Worm (Caenorhabditis elegans) whole organism, L2 larva: ENCODE data around the gene ZK1236.9.
A peak's percentile ranks its signal among the peaks of the same experiment; 100 is the strongest.

Source experiments
- C34F6.9 ChIP-seq: fragments of 150-350 bp; optimal IDR thresholded peaks from 2 replicates; lab custom pipeline; 2014; ENCODE audit warnings: missing biosample characterization, missing genetic modification characterization
- F13H6.1 ChIP-seq: sonication (generic microtip); optimal IDR thresholded peaks from 2 replicates; lab custom pipeline; 2016; ENCODE audit warnings: missing genetic modification characterization, missing compliant biosample characterization
- R02D3.7 ChIP-seq: fragments of 150-350 bp; optimal IDR thresholded peaks from 2 replicates; lab custom pipeline; 2014; ENCODE audit warnings: missing biosample characterization, missing genetic modification characterization
- Y55F3AM.14 ChIP-seq: fragments of 200-800 bp; sonication (Bioruptor generic); optimal IDR thresholded peaks from 2 replicates; lab custom pipeline; 2018; ENCODE audit warnings: mild to moderate bottlenecking, missing genetic modification characterization, missing compliant biosample characterization
- alr-1 ChIP-seq: fragments of 150-350 bp; optimal IDR thresholded peaks from 2 replicates; lab custom pipeline; 2014; ENCODE audit warnings: missing biosample characterization, missing genetic modification characterization
- aly-2 ChIP-seq: fragments of 150-350 bp; optimal IDR thresholded peaks from 2 replicates; lab custom pipeline; 2014; ENCODE audit warnings: missing biosample characterization, missing genetic modification characterization
- ama-1 ChIP-seq: fragments of 150-350 bp; optimal IDR thresholded peaks from 2 replicates; lab custom pipeline; 2018; ENCODE audit warnings: inconsistent platforms
- blmp-1 ChIP-seq: sonication (generic microtip); optimal IDR thresholded peaks from 2 replicates; lab custom pipeline; 2017; ENCODE audit warnings: missing genetic modification characterization, mild to moderate bottlenecking, missing compliant biosample characterization, antibody characterized with exemption, moderate library complexity; ENCODE audit not compliant: insufficient read depth
- ceh-82 ChIP-seq: fragments of 150-350 bp; optimal IDR thresholded peaks from 2 replicates; lab custom pipeline; 2014; ENCODE audit warnings: missing biosample characterization, missing genetic modification characterization
- crh-2 ChIP-seq: sonication (generic microtip); optimal IDR thresholded peaks from 2 replicates; lab custom pipeline; 2017; ENCODE audit warnings: missing biosample characterization, missing genetic modification characterization
- dmd-4 ChIP-seq: sonication (generic microtip); optimal IDR thresholded peaks from 2 replicates; lab custom pipeline; 2017; ENCODE audit warnings: missing biosample characterization, missing genetic modification characterization
- egl-27 ChIP-seq: sonication (generic microtip); optimal IDR thresholded peaks from 3 replicates; lab custom pipeline; 2017; ENCODE audit warnings: missing biosample characterization, missing genetic modification reagents, missing genetic modification characterization
- elt-1 ChIP-seq: fragments of 150-350 bp; optimal IDR thresholded peaks from 2 replicates; lab custom pipeline; 2014; ENCODE audit warnings: missing biosample characterization, missing genetic modification characterization
- elt-3 ChIP-seq: sonication (generic microtip); optimal IDR thresholded peaks from 2 replicates; lab custom pipeline; 2017; ENCODE audit warnings: missing biosample characterization, missing genetic modification characterization
- fos-1 ChIP-seq: fragments of 150-350 bp; optimal IDR thresholded peaks from 2 replicates; lab custom pipeline; 2014; ENCODE audit warnings: missing biosample characterization, missing genetic modification characterization
- gmeb-1 ChIP-seq: fragments of 150-350 bp; optimal IDR thresholded peaks from 2 replicates; lab custom pipeline; 2014; ENCODE audit warnings: missing biosample characterization, missing genetic modification characterization
- lin-11 ChIP-seq: fragments of 150-350 bp; sonication (generic microtip); optimal IDR thresholded peaks from 2 replicates; lab custom pipeline; 2014; ENCODE audit warnings: missing biosample characterization, missing genetic modification characterization, inconsistent platforms, mixed read lengths
- lin-39 ChIP-seq: fragments of 150-350 bp; optimal IDR thresholded peaks from 2 replicates; lab custom pipeline; 2014; ENCODE audit warnings: missing biosample characterization, missing genetic modification reagents, missing genetic modification characterization
- lsy-2 ChIP-seq, 2 experiments: fragments of 150-350 bp in 1 of 2; sonication (generic microtip) in 1 of 2; optimal IDR thresholded peaks; 2 replicates each; lab custom pipeline; 2014 to 2017; ENCODE audit warnings: missing biosample characterization in 2 of 2, missing genetic modification characterization in 2 of 2
- mab-5 ChIP-seq: fragments of 150-350 bp; optimal IDR thresholded peaks from 2 replicates; lab custom pipeline; 2014; ENCODE audit warnings: missing biosample characterization, missing genetic modification characterization
- mbf-1 ChIP-seq: sonication (generic microtip); optimal IDR thresholded peaks from 2 replicates; lab custom pipeline; 2017; ENCODE audit warnings: missing biosample characterization, missing genetic modification characterization
- mdl-1 ChIP-seq, 2 experiments: fragments of 150-350 bp in 1 of 2; sonication (generic microtip) in 1 of 2; optimal IDR thresholded peaks; 2 replicates each; lab custom pipeline; 2017; ENCODE audit warnings: missing biosample characterization in 2 of 2, missing genetic modification characterization in 2 of 2
- nhr-11 ChIP-seq: fragments of 150-350 bp; optimal IDR thresholded peaks from 2 replicates; lab custom pipeline; 2014; ENCODE audit warnings: missing biosample characterization, missing genetic modification characterization
- nhr-12 ChIP-seq: fragments of 150-350 bp; optimal IDR thresholded peaks from 2 replicates; lab custom pipeline; 2014; ENCODE audit warnings: missing biosample characterization, missing genetic modification characterization
- nhr-129 ChIP-seq: fragments of 150-350 bp; optimal IDR thresholded peaks from 2 replicates; lab custom pipeline; 2014; ENCODE audit warnings: missing biosample characterization, missing genetic modification characterization
- nhr-21 ChIP-seq: fragments of 150-350 bp; optimal IDR thresholded peaks from 2 replicates; lab custom pipeline; 2014; ENCODE audit warnings: missing biosample characterization, missing genetic modification characterization
- nhr-23 ChIP-seq: fragments of 150-350 bp; optimal IDR thresholded peaks from 2 replicates; lab custom pipeline; 2014; ENCODE audit warnings: missing biosample characterization, missing genetic modification reagents, missing genetic modification characterization
- peb-1 ChIP-seq: fragments of 150-350 bp; optimal IDR thresholded peaks from 2 replicates; lab custom pipeline; 2014; ENCODE audit warnings: missing biosample characterization, missing genetic modification characterization
- sem-4 ChIP-seq: fragments of 150-350 bp; optimal IDR thresholded peaks from 2 replicates; lab custom pipeline; 2014; ENCODE audit warnings: missing biosample characterization, missing genetic modification reagents, missing genetic modification characterization
- skn-1 ChIP-seq: sonication (generic microtip); optimal IDR thresholded peaks from 2 replicates; lab custom pipeline; 2017; ENCODE audit warnings: missing biosample characterization, missing genetic modification characterization
- sma-3 ChIP-seq: sonication (generic microtip); optimal IDR thresholded peaks from 2 replicates; lab custom pipeline; 2016; ENCODE audit warnings: missing genetic modification reagents, missing genetic modification characterization, missing compliant biosample characterization
- sma-9 ChIP-seq, 2 experiments: fragments of 150-350 bp in 1 of 2; sonication (generic microtip) in 1 of 2; optimal IDR thresholded peaks; 2 replicates each; lab custom pipeline; 2014 to 2016; ENCODE audit warnings: missing genetic modification characterization in 2 of 2, mild to moderate bottlenecking in 1 of 2, missing biosample characterization in 1 of 2, missing compliant biosample characterization in 1 of 2, missing genetic modification reagents in 1 of 2, moderate library complexity in 1 of 2
- snpc-4 ChIP-seq: fragments of 150-350 bp; optimal IDR thresholded peaks from 2 replicates; lab custom pipeline; 2014; ENCODE audit warnings: missing biosample characterization, missing genetic modification characterization
- unc-62 ChIP-seq: fragments of 150-350 bp; optimal IDR thresholded peaks from 2 replicates; lab custom pipeline; 2014; ENCODE audit warnings: missing biosample characterization, missing genetic modification reagents, missing genetic modification characterization
- zag-1 ChIP-seq: fragments of 150-350 bp; optimal IDR thresholded peaks from 2 replicates; lab custom pipeline; 2014; ENCODE audit warnings: missing biosample characterization, missing genetic modification characterization
- ztf-11 ChIP-seq: sonication (generic microtip); optimal IDR thresholded peaks from 2 replicates; lab custom pipeline; 2017; ENCODE audit warnings: missing biosample characterization, missing genetic modification characterization
- ztf-4 ChIP-seq: fragments of 150-350 bp; optimal IDR thresholded peaks from 2 replicates; lab custom pipeline; 2014; ENCODE audit warnings: missing biosample characterization, missing genetic modification characterization

Gene ZK1236.9

DNA sequence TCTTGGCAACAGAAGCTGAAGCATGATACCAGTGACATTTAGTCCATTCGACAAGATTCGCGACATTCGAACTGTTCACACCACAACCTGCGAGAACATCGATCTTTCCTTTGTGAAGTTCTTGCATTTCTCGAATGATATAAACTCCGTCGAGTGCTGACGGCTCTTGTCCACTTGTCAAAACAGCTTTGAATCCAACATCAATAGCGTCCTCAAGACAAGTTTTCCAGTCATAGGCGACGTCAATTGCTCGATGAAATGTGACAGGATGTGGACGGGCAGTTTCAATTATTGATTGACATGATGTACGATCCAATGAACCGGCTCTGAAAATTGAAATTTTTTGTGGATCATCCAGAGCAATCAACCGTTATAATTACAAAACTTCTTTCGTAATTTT is 32.3 kb downstream of the ZK1236.9 start:
- TF ChIP-seq skn-1 (tag; lab: Kevin White, UChicago) (no peak), nhr-129 (tag; lab: Kevin White, UChicago) (no peak), nhr-11 (no peak), unc-62 (GFP tag; lab: Kevin White, UChicago) (no peak), snpc-4 (tag; lab: Kevin White, UChicago) (no peak), alr-1 (tag; lab: Kevin White, UChicago) (no peak), ama-1 (lab: Kevin White, UChicago) (no peak), nhr-12 (tag; lab: Kevin White, UChicago) (no peak), C34F6.9 (no peak), blmp-1 (tag; lab: Kevin White, UChicago) (no peak), Y55F3AM.14 (GFP tag; lab: Kevin White, UChicago) (no peak), gmeb-1 (no peak)

DNA sequence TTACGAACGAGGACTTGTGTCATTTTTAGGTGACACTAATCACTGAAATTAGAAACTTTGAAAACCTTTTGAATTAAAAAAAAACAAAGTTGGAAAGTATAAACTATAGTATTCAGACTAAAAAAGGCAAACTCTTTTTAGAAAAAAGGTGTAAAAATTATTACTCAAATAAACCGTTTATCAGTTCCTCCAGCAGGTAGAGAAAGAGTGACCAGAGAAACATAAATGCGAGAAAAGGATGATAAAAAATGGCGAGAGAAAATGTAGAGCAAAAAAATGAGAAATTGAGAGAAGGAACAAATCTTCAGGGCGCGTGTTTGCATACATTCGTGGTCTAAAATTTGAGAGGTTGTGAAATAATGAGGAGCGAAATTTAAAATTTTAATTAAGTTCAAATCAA is 33.1 kb downstream of the ZK1236.9 start, which contains the start of gene lap-1:
Gene lap-1 (minus strand): TSS at position 42 of the 400 bp plus-strand sequence.
- no peak for TF ChIP-seq nhr-11
- TF ChIP-seq fos-1: peak; percentile 63
- TF ChIP-seq skn-1 (tag; lab: Kevin White, UChicago): peak; percentile 40
- TF ChIP-seq, all 48 proteins: peak for 2

DNA sequence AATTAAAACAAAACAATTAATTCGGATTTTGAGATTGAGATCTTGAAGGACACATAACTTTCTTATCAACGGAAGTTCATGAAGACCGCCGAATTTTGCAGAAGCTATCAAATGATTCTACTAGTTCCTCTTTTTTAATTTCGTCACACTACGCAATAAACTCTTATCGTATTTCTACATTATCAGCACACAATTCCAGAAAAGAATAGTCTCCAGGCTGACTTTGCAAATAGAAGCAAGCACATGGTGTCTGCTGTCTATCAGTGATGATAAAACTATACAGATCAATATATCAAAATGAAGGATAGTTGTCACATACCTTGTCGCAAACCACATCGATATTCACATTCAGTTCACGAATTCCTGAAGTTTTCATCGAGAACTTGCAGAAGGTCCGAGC is 34.5 kb downstream of the ZK1236.9 start:
- no peak for TF ChIP-seq zag-1 (tag; lab: Kevin White, UChicago)
- TF ChIP-seq fos-1: peak; percentile 90
- peak; percentile 43 for TF ChIP-seq gmeb-1
- TF ChIP-seq F13H6.1 (tag; lab: Kevin White, UChicago): peak; percentile 28
- TF ChIP-seq sma-3 (GFP tag; lab: Kevin White, UChicago): no peak
- no peak for TF ChIP-seq snpc-4 (tag; lab: Kevin White, UChicago)
- TF ChIP-seq lin-11 (tag; lab: Kevin White, UChicago): no peak
- no peak for TF ChIP-seq ztf-11 (tag; lab: Kevin White, UChicago)
- TF ChIP-seq peb-1 (tag; lab: Kevin White, UChicago): no peak
- peak in 1 of 2 experiments; percentile 1 for TF ChIP-seq mdl-1 (tag; optimal IDR thresholded peaks at IDR 0.05; lab: Kevin White, UChicago)
- no peak for TF ChIP-seq C34F6.9
- TF ChIP-seq alr-1 (tag; lab: Kevin White, UChicago): no peak
- peak; percentile 60 for TF ChIP-seq crh-2 (tag; lab: Kevin White, UChicago)
- no peak for TF ChIP-seq mbf-1 (tag; lab: Kevin White, UChicago)
- TF ChIP-seq skn-1 (tag; lab: Kevin White, UChicago): peak; percentile 62
- TF ChIP-seq unc-62 (GFP tag; lab: Kevin White, UChicago): no peak
- TF ChIP-seq lin-39: no peak
- peak; percentile 94 for TF ChIP-seq sma-9 (GFP tag; optimal IDR thresholded peaks at IDR 0.05; lab: Kevin White, UChicago)
- TF ChIP-seq sma-9 (tag; optimal IDR thresholded peaks at IDR 0.05; lab: Kevin White, UChicago): no peak
- no peak for TF ChIP-seq elt-3 (tag; lab: Kevin White, UChicago)
- TF ChIP-seq lsy-2 (tag; optimal IDR thresholded peaks at IDR 0.05; lab: Kevin White, UChicago): no peak
- peak; percentile 87 for TF ChIP-seq nhr-129 (tag; lab: Kevin White, UChicago)
- TF ChIP-seq ztf-4 (tag; lab: Kevin White, UChicago): no peak
- no peak for TF ChIP-seq egl-27 (tag; lab: Kevin White, UChicago)
- no peak for TF ChIP-seq nhr-11
- no peak for TF ChIP-seq aly-2 (tag; lab: Kevin White, UChicago)
- no peak for TF ChIP-seq R02D3.7 (tag; lab: Kevin White, UChicago)
- no peak for TF ChIP-seq mab-5 (tag; lab: Kevin White, UChicago)
- TF ChIP-seq nhr-21 (tag; lab: Kevin White, UChicago): no peak
- no peak for TF ChIP-seq elt-1 (tag; lab: Kevin White, UChicago)
- TF ChIP-seq, all 48 proteins: peak for 8

DNA sequence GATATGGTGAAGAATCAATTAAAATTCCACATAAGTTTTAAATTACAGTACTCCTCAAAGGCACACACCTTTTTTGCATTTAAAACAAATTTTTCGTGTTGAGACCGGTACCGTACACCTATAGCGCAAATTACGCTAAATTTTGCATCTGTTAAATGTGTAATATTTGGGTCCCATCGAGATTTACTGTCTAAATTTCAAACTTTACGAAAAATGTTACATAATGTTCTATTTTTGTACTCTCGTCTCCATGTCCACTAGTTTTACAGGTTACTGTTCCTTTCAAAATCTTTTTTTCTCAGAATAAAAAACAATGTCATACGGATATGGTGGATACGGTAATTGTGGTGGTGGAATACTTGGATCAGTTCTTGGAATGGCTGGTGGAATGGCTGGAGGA is 36.6 kb downstream of the ZK1236.9 start, which contains the start of gene ZK353.2:
Gene ZK353.2 (plus strand): TSS at position 301 of the 400 bp plus-strand sequence.
- TF ChIP-seq elt-1 (tag; lab: Kevin White, UChicago) (no peak), nhr-11 (no peak), blmp-1 (tag; lab: Kevin White, UChicago) (no peak), ceh-82 (no peak), alr-1 (tag; lab: Kevin White, UChicago) (no peak), egl-27 (tag; lab: Kevin White, UChicago) (no peak), sem-4 (tag; lab: Kevin White, UChicago) (no peak), zag-1 (tag; lab: Kevin White, UChicago) (no peak), nhr-23 (tag; lab: Kevin White, UChicago) (no peak), peb-1 (tag; lab: Kevin White, UChicago) (no peak), ama-1 (lab: Kevin White, UChicago) (no peak), dmd-4 (no peak)
- TF ChIP-seq, all 48 proteins: peak for 0
